Fruit fly (Drosophila melanogaster) ovary, adult (tissue): ENCODE results near the gene CG17839.
A peak's percentile ranks its signal among the peaks of the same experiment; 100 is the strongest.

Source experiments
- CG17801 ChIP-seq: fragments of 200-800 bp; optimal IDR thresholded peaks from 2 replicates; lab custom pipeline; 2019; ENCODE audit warnings: missing biosample characterization, mild to moderate bottlenecking, missing genetic modification characterization, moderate library complexity; ENCODE audit not compliant: partially characterized antibody

CG17839 gene

dm6 chr3L:14779289-14779688 is 25.6 kb upstream of the CG17839 start:
- TF ChIP-seq CG17801 (GFP tag; lab: Kevin White, UChicago), result no peak

dm6 chr3L:14780187-14780586 is 24.7 kb upstream of the CG17839 start:
- peak; percentile 61 for TF ChIP-seq CG17801 (GFP tag; lab: Kevin White, UChicago)

dm6 chr3L:14781082-14781862 is 23.7 kb upstream of the CG17839 start:
- peak; percentile 81 for TF ChIP-seq CG17801 (GFP tag; lab: Kevin White, UChicago)

- no peak for TF ChIP-seq CG17801 (GFP tag; lab: Kevin White, UChicago)
These were observed 23.1 kb upstream of the CG17839 start for dm6 chr3L:14781863-14782218.

dm6 chr3L:14782626-14783362 is 22.1 kb upstream of the CG17839 start:
- TF ChIP-seq CG17801 (GFP tag; lab: Kevin White, UChicago), result peak; percentile 32

- TF ChIP-seq CG17801 (GFP tag; lab: Kevin White, UChicago), result no peak
These were observed 21.6 kb upstream of the CG17839 start for dm6 chr3L:14783363-14783627.

- TF ChIP-seq CG17801 (GFP tag; lab: Kevin White, UChicago), result no peak
These were observed 20.5 kb upstream of the CG17839 start for dm6 chr3L:14784241-14784948.

- peak; percentile 5 for TF ChIP-seq CG17801 (GFP tag; lab: Kevin White, UChicago)
These were observed 20.0 kb upstream of the CG17839 start for dm6 chr3L:14784949-14785408.

- TF ChIP-seq CG17801 (GFP tag; lab: Kevin White, UChicago), result peak; percentile 87
These were observed 19.4 kb upstream of the CG17839 start for dm6 chr3L:14785492-14785916.

- TF ChIP-seq CG17801 (GFP tag; lab: Kevin White, UChicago), result peak; percentile 82
These were observed 18.6 kb upstream of the CG17839 start, which contains the start of the genes bmm and Tdrd3 for dm6 chr3L:14786230-14786850. Gene bmm (minus strand): TSS chr3L:14786412. Gene Tdrd3 (plus strand): TSS chr3L:14786791.

dm6 chr3L:14789676-14790075 is 15.3 kb upstream of the CG17839 start, which contains the start of gene Helz:
Gene Helz (plus strand): TSS chr3L:14789935.
- peak; percentile 2 for TF ChIP-seq CG17801 (GFP tag; lab: Kevin White, UChicago)

dm6 chr3L:14790127-14790589 is 14.8 kb upstream of the CG17839 start:
- TF ChIP-seq CG17801 (GFP tag; lab: Kevin White, UChicago), result peak; percentile 73

- TF ChIP-seq CG17801 (GFP tag; lab: Kevin White, UChicago), result no peak
These were observed 13.9 kb upstream of the CG17839 start for dm6 chr3L:14790849-14791646.
